Fruit fly (Drosophila melanogaster) whole organism, pupa: ENCODE data around the gene RhoGAP15B.

Experiments
- CG10348 ChIP-seq: fragments of 200-800 bp; sonication (Bioruptor generic); IDR thresholded peaks from 2 replicates; pipeline ENCODE4 v1.3.6; 2022; ENCODE audit warnings: missing biosample characterization, missing genetic modification characterization
- CG12605 ChIP-seq: fragments of 200-800 bp; sonication (Bioruptor generic); IDR thresholded peaks from 2 replicates; pipeline ENCODE4 v1.3.6; 2022; ENCODE audit warnings: missing biosample characterization, missing genetic modification characterization
- CG13204 ChIP-seq: fragments of 200-800 bp; sonication (Bioruptor generic); optimal IDR thresholded peaks from 2 replicates; lab custom pipeline; 2018; ENCODE audit warnings: missing biosample characterization, mild to moderate bottlenecking, missing genetic modification characterization, moderate library complexity
- CG14655 ChIP-seq: fragments of 200-800 bp; sonication (Bioruptor generic); optimal IDR thresholded peaks from 3 replicates; lab custom pipeline; 2017; ENCODE audit warnings: mild to moderate bottlenecking, missing biosample characterization, missing genetic modification reagents, missing genetic modification characterization
- CG15710 ChIP-seq: fragments of 200-800 bp; sonication (Bioruptor generic); optimal IDR thresholded peaks from 2 replicates; lab custom pipeline; 2018; ENCODE audit warnings: missing biosample characterization, mild to moderate bottlenecking, missing genetic modification characterization, moderate library complexity
- CG17806 ChIP-seq: fragments of 200-800 bp; sonication (Bioruptor generic); optimal IDR thresholded peaks from 2 replicates; lab custom pipeline; 2018; ENCODE audit warnings: missing biosample characterization, mild to moderate bottlenecking, missing genetic modification characterization, moderate library complexity
- CG32121 ChIP-seq: fragments of 200-800 bp; sonication (Bioruptor generic); IDR thresholded peaks from 2 replicates; pipeline ENCODE4 v1.3.6; 2022; ENCODE audit warnings: missing biosample characterization, missing genetic modification characterization
- CG34367 ChIP-seq: fragments of 200-800 bp; sonication (Bioruptor generic); optimal IDR thresholded peaks from 2 replicates; lab custom pipeline; 2018; ENCODE audit warnings: missing biosample characterization, mild to moderate bottlenecking, missing genetic modification characterization
- CG4496 ChIP-seq: fragments of 200-800 bp; sonication (Bioruptor generic); IDR thresholded peaks from 3 replicates; pipeline ENCODE4 v1.3.6; 2022; ENCODE audit warnings: missing biosample characterization, missing genetic modification characterization
- CG8159 ChIP-seq: fragments of 200-800 bp; sonication (Bioruptor generic); optimal IDR thresholded peaks from 3 replicates; lab custom pipeline; 2018; ENCODE audit warnings: missing biosample characterization, mild to moderate bottlenecking, missing genetic modification characterization, moderate library complexity
- CG8301 ChIP-seq: fragments of 200-800 bp; sonication (Bioruptor generic); optimal IDR thresholded peaks from 2 replicates; lab custom pipeline; 2018; ENCODE audit warnings: missing biosample characterization, mild to moderate bottlenecking, missing genetic modification characterization
- CG9948 ChIP-seq: fragments of 200-800 bp; sonication (Bioruptor generic); optimal IDR thresholded peaks from 2 replicates; lab custom pipeline; 2018; ENCODE audit warnings: missing biosample characterization, mild to moderate bottlenecking, missing genetic modification characterization, moderate library complexity
- D1 ChIP-seq: fragments of 200-800 bp; sonication (Bioruptor generic); optimal IDR thresholded peaks from 2 replicates; lab custom pipeline; 2018; ENCODE audit warnings: missing biosample characterization, mild to moderate bottlenecking, missing genetic modification characterization, moderate library complexity
- EcR ChIP-seq: fragments of 200-800 bp; sonication (Bioruptor generic); optimal IDR thresholded peaks from 3 replicates; lab custom pipeline; 2019; ENCODE audit warnings: missing biosample characterization, missing genetic modification characterization, mild to moderate bottlenecking, moderate library complexity, missing genetic modification reagents
- Ets98B ChIP-seq: fragments of 200-800 bp; sonication (Bioruptor generic); IDR thresholded peaks from 2 replicates; pipeline ENCODE4 v1.3.6; 2022; ENCODE audit warnings: missing biosample characterization, missing genetic modification characterization
- Pif1A ChIP-seq: fragments of 200-800 bp; sonication (Bioruptor generic); optimal IDR thresholded peaks from 3 replicates; lab custom pipeline; 2016; ENCODE audit warnings: missing biosample characterization, missing genetic modification characterization
- Pif1B ChIP-seq: fragments of 200-800 bp; sonication (Bioruptor generic); optimal IDR thresholded peaks from 3 replicates; lab custom pipeline; 2016; ENCODE audit warnings: missing biosample characterization, missing genetic modification characterization
- Snoo ChIP-seq: fragments of 200-800 bp; sonication (Bioruptor generic); optimal IDR thresholded peaks from 3 replicates; lab custom pipeline; 2017; ENCODE audit warnings: missing biosample characterization, mild to moderate bottlenecking, missing genetic modification characterization, inconsistent platforms
- fd96Ca ChIP-seq: fragments of 200-800 bp; sonication (Bioruptor generic); IDR thresholded peaks from 3 replicates; pipeline ENCODE4 v1.3.6; 2022; ENCODE audit warnings: missing biosample characterization, missing genetic modification characterization
- gl ChIP-seq: fragments of 200-800 bp; sonication (Bioruptor generic); optimal IDR thresholded peaks from 2 replicates; lab custom pipeline; 2018; ENCODE audit warnings: missing biosample characterization, mild to moderate bottlenecking, missing genetic modification characterization
- rn ChIP-seq: fragments of 200-800 bp; sonication (Bioruptor generic); IDR thresholded peaks from 2 replicates; pipeline ENCODE4 v1.3.6; 2022; ENCODE audit warnings: missing biosample characterization, missing genetic modification characterization

RhoGAP15B gene

dm6 chrX:16944049-16944532 lies 1.0 kb downstream of the RhoGAP15B start:
- TF ChIP-seq CG9948 (tag; lab: Kevin White, UChicago) (peak; percentile 2), CG32121 (GFP tag; lab: Robert Waterston, UW) (0 out of 2 replicates have a peak, but pooled peaks have one; percentile 25), CG4496 (GFP tag; lab: Robert Waterston, UW) (peak; percentile 50; the same call in 1 of the 3 replicates), CG8159 (tag; lab: Kevin White, UChicago) (no peak), CG15710 (no peak), CG34367 (no peak), D1 (tag; lab: Kevin White, UChicago) (no peak), CG13204 (no peak)
- TF ChIP-seq, all 21 proteins: peak for 3

DNA sequence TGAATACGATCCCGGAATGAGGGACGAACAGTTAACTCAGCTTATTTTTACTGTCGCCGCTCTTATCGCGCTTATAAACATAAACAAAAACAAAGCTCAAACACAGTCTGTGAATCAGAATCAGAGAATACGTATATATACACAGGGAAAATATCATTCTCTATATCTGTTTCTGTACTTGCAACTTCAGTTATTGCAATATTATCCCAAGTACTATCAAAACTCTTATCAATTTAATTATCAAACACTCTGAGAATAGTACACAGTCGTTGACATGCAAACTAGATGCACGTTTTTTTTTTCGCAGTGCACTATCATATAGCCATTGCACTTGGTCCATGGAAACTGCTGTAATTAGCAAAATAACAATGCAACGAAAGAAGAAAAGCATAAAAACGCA lies 2.3 kb downstream of the RhoGAP15B start:
- TF ChIP-seq Pif1B (GFP tag; lab: Kevin White, UChicago): peak; percentile 76
- peak; percentile 65 for TF ChIP-seq rn (GFP tag; lab: Robert Waterston, UW)
- TF ChIP-seq CG15710: peak; percentile 86
- peak; percentile 69; the same call in 2 of the 3 replicates for TF ChIP-seq fd96Ca (GFP tag; lab: Robert Waterston, UW)
- TF ChIP-seq CG10348 (GFP tag; lab: Robert Waterston, UW): peak; percentile 32; the same call in 1 of the 2 replicates
- peak; percentile 70 for TF ChIP-seq CG12605 (GFP tag; lab: Robert Waterston, UW)
- peak; percentile 1 for TF ChIP-seq D1 (tag; lab: Kevin White, UChicago)
- peak; percentile 77 for TF ChIP-seq CG9948 (tag; lab: Kevin White, UChicago)
- TF ChIP-seq Snoo (tag; lab: Kevin White, UChicago): peak; percentile 69
- TF ChIP-seq gl: peak; percentile 67
- peak; percentile 81 for TF ChIP-seq Ets98B
- no peak for TF ChIP-seq CG13204
- TF ChIP-seq EcR: peak; percentile 91
- peak; percentile 78 for TF ChIP-seq Pif1A
- TF ChIP-seq CG8301 (tag; lab: Kevin White, UChicago): peak; percentile 83
- TF ChIP-seq CG4496 (GFP tag; lab: Robert Waterston, UW): peak; percentile 88
- TF ChIP-seq CG34367: peak; percentile 84
- peak; percentile 87 for TF ChIP-seq CG14655 (GFP tag; lab: Kevin White, UChicago)
- peak; percentile 66 for TF ChIP-seq CG32121 (GFP tag; lab: Robert Waterston, UW)
- TF ChIP-seq CG17806 (tag; lab: Kevin White, UChicago): peak; percentile 86
- TF ChIP-seq CG8159 (tag; lab: Kevin White, UChicago): peak; percentile 87

DNA sequence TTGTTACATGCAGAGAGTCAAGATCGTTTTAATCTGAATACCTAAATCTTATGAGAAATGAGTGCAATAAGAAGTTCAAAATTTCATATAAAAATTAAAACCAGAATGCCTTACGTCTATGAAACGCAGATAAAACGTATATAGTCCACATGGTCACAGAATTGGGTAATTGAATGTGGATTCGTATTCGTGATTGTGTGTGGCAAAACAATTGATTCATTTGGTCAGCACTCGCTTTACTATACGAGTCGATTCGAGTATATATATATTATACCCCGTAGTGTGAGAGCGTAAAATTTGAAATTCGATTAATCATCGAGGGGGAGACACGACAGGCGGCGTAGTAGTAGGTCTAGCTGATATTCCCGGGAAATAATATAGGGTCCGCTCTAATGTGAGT lies 3.5 kb downstream of the RhoGAP15B start:
- TF ChIP-seq CG13204 (no peak), CG8159 (tag; lab: Kevin White, UChicago) (peak; percentile 22)

DNA sequence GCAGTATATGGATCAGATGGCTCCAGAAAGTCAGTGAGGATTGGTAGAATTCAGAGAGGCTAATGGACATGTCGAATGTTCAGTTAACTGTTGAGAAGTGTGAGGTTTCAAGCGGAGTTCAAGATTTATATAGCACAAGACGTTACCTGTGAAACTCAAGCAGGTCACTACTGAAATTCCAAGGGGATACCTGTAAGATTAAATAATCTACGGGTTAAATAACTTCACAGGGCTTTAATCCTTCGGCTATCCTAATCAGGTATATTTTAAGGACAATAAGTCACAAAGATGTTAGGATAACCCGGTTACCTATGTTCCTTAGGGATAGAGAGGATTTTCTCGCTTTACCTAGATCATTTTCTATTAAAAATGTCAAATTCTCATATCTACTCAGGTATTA lies 5.3 kb downstream of the RhoGAP15B start, which contains the start of gene CG13000:
Gene CG13000 (minus strand): TSS at position 101 of the 400 bp plus-strand sequence.
- TF ChIP-seq EcR: no peak
- TF ChIP-seq CG34367: no peak
- TF ChIP-seq CG13204: no peak
- TF ChIP-seq D1 (tag; lab: Kevin White, UChicago): no peak

- peak; percentile 81 for TF ChIP-seq CG8301 (tag; lab: Kevin White, UChicago)
- peak; percentile 50 for TF ChIP-seq Pif1B (GFP tag; lab: Kevin White, UChicago)
- TF ChIP-seq CG13204: no peak
- peak; percentile 82 for TF ChIP-seq CG4496 (GFP tag; lab: Robert Waterston, UW)
- peak; percentile 46 for TF ChIP-seq Snoo (tag; lab: Kevin White, UChicago)
- no peak for TF ChIP-seq EcR
- TF ChIP-seq D1 (tag; lab: Kevin White, UChicago): no peak
- peak; percentile 58 for TF ChIP-seq CG9948 (tag; lab: Kevin White, UChicago)
- TF ChIP-seq rn (GFP tag; lab: Robert Waterston, UW): no peak
- peak; percentile 61 for TF ChIP-seq CG15710
- peak; percentile 67 for TF ChIP-seq CG32121 (GFP tag; lab: Robert Waterston, UW)
- peak; percentile 57; the same call in 1 of the 2 replicates for TF ChIP-seq CG12605 (GFP tag; lab: Robert Waterston, UW)
- peak; percentile 69 for TF ChIP-seq fd96Ca (GFP tag; lab: Robert Waterston, UW)
- peak; percentile 44 for TF ChIP-seq gl
- no peak for TF ChIP-seq CG10348 (GFP tag; lab: Robert Waterston, UW)
- peak; percentile 55 for TF ChIP-seq CG34367
- peak; percentile 66 for TF ChIP-seq CG8159 (tag; lab: Kevin White, UChicago)
- peak; percentile 81 for TF ChIP-seq Ets98B
- TF ChIP-seq CG17806 (tag; lab: Kevin White, UChicago): peak; percentile 74
- TF ChIP-seq CG14655 (GFP tag; lab: Kevin White, UChicago): peak; percentile 80
- TF ChIP-seq Pif1A: peak; percentile 72
Measured at dm6 chrX:16966532-16966931, 23.4 kb downstream of the RhoGAP15B start.

dm6 chrX:16967415-16967814 lies 24.3 kb downstream of the RhoGAP15B start:
- TF ChIP-seq CG17806 (tag; lab: Kevin White, UChicago) (peak; percentile 0), CG10348 (GFP tag; lab: Robert Waterston, UW) (no peak), CG8159 (tag; lab: Kevin White, UChicago) (peak; percentile 8), CG14655 (GFP tag; lab: Kevin White, UChicago) (peak; percentile 18), CG15710 (peak; percentile 20), Pif1A (peak; percentile 25), CG12605 (GFP tag; lab: Robert Waterston, UW) (peak; percentile 27; the same call in 1 of the 2 replicates), fd96Ca (GFP tag; lab: Robert Waterston, UW) (no peak), CG9948 (tag; lab: Kevin White, UChicago) (no peak), EcR (no peak), Snoo (tag; lab: Kevin White, UChicago) (peak; percentile 61), CG34367 (peak; percentile 31), CG4496 (GFP tag; lab: Robert Waterston, UW) (peak; percentile 89), gl (no peak), CG32121 (GFP tag; lab: Robert Waterston, UW) (no peak), D1 (tag; lab: Kevin White, UChicago) (no peak), Pif1B (GFP tag; lab: Kevin White, UChicago) (no peak), CG13204 (peak; percentile 74), Ets98B (peak; percentile 30; the same call in 1 of the 2 replicates)
